Fruit fly (Drosophila melanogaster): ENCODE measurements around the gene CG32182.

dm6 chr3L:17739627-17740026, 18.3 kb upstream of the CG32182 start:
- TF ChIP-seq Snoo (tag; optimal IDR thresholded peaks at IDR 0.05) (no peak), rn (GFP tag; IDR thresholded peaks at IDR 0.05) (no peak), CG14655 (GFP tag; optimal IDR thresholded peaks at IDR 0.05) (no peak), CG12605 (GFP tag; IDR thresholded peaks at IDR 0.05) (no peak), CG4496 (GFP tag; IDR thresholded peaks at IDR 0.05) (no peak), EcR (GFP tag; optimal IDR thresholded peaks at IDR 0.05) (no peak), CG8301 (tag; optimal IDR thresholded peaks at IDR 0.05) (no peak), CG34367 (tag; optimal IDR thresholded peaks at IDR 0.05) (no peak), Ets98B (GFP tag; IDR thresholded peaks at IDR 0.05) (no peak)

All from whole organism, pupa.